Worm (Caenorhabditis elegans): ENCODE measurements around the gene H05C05.4.

DNA sequence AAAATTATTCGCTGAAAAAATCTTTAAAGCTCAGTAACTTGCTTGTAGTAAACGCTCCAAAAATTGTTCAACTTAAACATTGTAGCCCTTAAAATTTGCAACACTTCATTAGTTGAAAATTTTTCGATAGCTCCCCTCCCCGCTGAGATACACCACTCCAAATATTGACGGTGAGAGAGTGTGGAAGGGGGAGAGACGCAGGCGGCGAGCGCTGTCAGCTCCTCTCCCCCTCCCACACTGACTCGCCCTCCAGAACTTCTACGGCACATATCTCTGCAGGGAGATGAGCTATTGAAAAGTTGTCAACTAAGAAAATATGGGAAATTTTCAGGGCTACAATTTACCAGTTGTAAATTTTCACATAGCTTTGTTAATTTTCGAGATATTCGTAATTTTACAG is 46.2 kb upstream of the H05C05.4 start:
- TF ChIP-seq nhr-2 (tag; optimal IDR thresholded peaks at IDR 0.05), result no peak
- TF ChIP-seq elt-3 (tag; optimal IDR thresholded peaks at IDR 0.05), result no peak
- no peak for TF ChIP-seq hlh-1 (tag; optimal IDR thresholded peaks at IDR 0.05)
- TF ChIP-seq snpc-4 (tag; optimal IDR thresholded peaks at IDR 0.05), result no peak
- no peak for TF ChIP-seq sem-2 (GFP tag; optimal IDR thresholded peaks at IDR 0.05)
- no peak for TF ChIP-seq lsy-2 (tag; optimal IDR thresholded peaks at IDR 0.05)
- TF ChIP-seq nhr-76 (tag; optimal IDR thresholded peaks at IDR 0.05), result no peak
- TF ChIP-seq nhr-28 (tag; optimal IDR thresholded peaks at IDR 0.05), result no peak
- TF ChIP-seq mep-1 (tag; optimal IDR thresholded peaks at IDR 0.05), result no peak
- TF ChIP-seq unc-62 (GFP tag; optimal IDR thresholded peaks at IDR 0.05), result no peak
- no peak for TF ChIP-seq elt-1 (tag; optimal IDR thresholded peaks at IDR 0.05; ENCODE audit: borderline replicate concordance, insufficient read depth)
- no peak for TF ChIP-seq nhr-237 (tag; optimal IDR thresholded peaks at IDR 0.05)
- no peak for TF ChIP-seq ztf-11 (tag; optimal IDR thresholded peaks at IDR 0.05)
